Fruit fly (Drosophila melanogaster): ENCODE data around the gene CG31624.

The CG31624 gene

dm6 chr2L:21233430-21233829 is 33.3 kb upstream of the CG31624 start:
- TF ChIP-seq CG8632 (GFP tag; optimal IDR thresholded peaks at IDR 0.05) (no peak), Ets96B (tag; optimal IDR thresholded peaks at IDR 0.05) (no peak), CG1621 (tag; optimal IDR thresholded peaks at IDR 0.05) (no peak), CG34406 (GFP tag; optimal IDR thresholded peaks at IDR 0.05) (no peak), CG8319 (GFP tag; optimal IDR thresholded peaks at IDR 0.05) (no peak), CG4318 (GFP tag; optimal IDR thresholded peaks at IDR 0.05) (no peak), net (GFP tag; optimal IDR thresholded peaks at IDR 0.05) (no peak), CG6163 (GFP tag; IDR thresholded peaks at IDR 0.05) (no peak), CG10669 (GFP tag; optimal IDR thresholded peaks at IDR 0.05) (no peak), Sox102F (GFP tag; optimal IDR thresholded peaks at IDR 0.05) (no peak), Met (GFP tag; optimal IDR thresholded peaks at IDR 0.05) (no peak), CG8119 (GFP tag; IDR thresholded peaks at IDR 0.05) (no peak)

- TF ChIP-seq esn (GFP tag; optimal IDR thresholded peaks at IDR 0.05) = no peak
- TF ChIP-seq CG15336 (GFP tag; IDR thresholded peaks at IDR 0.05) = peak; percentile 48; the same call in 1 of the 2 replicates
- no peak for TF ChIP-seq Sox14 (GFP tag; optimal IDR thresholded peaks at IDR 0.05)
- no peak for TF ChIP-seq Smox (GFP tag; optimal IDR thresholded peaks at IDR 0.05)
Measured at dm6 chr2L:21221778-21222177, 21.6 kb upstream of the CG31624 start.

DNA sequence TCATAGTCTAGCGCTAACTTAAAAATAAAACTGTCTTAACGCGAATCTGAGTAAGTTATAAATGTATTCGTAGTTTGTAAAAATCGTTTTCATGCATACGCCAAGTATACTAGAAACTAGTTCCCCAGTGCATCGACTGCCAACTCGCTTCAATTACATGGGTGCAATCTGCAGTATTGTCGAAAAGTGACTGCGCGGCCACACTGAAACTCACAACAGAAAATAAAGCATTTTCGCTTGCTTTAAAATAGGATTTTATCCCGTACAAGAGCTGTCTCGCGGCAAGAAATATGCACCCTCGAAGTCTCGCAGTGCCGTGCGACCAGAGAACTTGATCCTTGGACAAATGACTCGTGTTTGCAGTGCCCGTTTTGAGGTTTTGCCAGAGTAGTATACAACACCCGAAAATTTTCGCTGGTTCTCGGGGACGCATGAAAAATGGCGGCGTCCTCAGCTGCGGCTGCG is 21.0 kb upstream of the CG31624 start, which contains the start of gene CG8677:
Gene CG8677 (plus strand): TSS at position 199 of the 465 bp plus-strand sequence.
- TF ChIP-seq Hr4 (GFP tag; optimal IDR thresholded peaks at IDR 0.05) (no peak), eg (GFP tag; IDR thresholded peaks at IDR 0.05) (0 out of 3 replicates have a peak, but pooled peaks have one; percentile 17), Eip78C (GFP tag) (no peak), CG31627 (GFP tag; optimal IDR thresholded peaks at IDR 0.05) (no peak), CG6163 (GFP tag; IDR thresholded peaks at IDR 0.05) (0 out of 3 replicates have a peak, but pooled peaks have one; percentile 41)

- TF ChIP-seq fd85E (GFP tag; optimal IDR thresholded peaks at IDR 0.05) (no peak), Blimp-1 (GFP tag; optimal IDR thresholded peaks at IDR 0.05) (peak; percentile 33)
Measured at dm6 chr2L:21220396-21220795, 20.2 kb upstream of the CG31624 start, which contains the start of gene Atg18b. Gene Atg18b (minus strand): TSS chr2L:21220572.

dm6 chr2L:21219640-21220085 is 19.5 kb upstream of the CG31624 start:
- TF ChIP-seq Sox14 (GFP tag; optimal IDR thresholded peaks at IDR 0.05) (peak; percentile 68), CG6808 (GFP tag; optimal IDR thresholded peaks at IDR 0.05) (peak; percentile 16), svp (GFP tag) (peak; percentile 86), achi (GFP tag; optimal IDR thresholded peaks at IDR 0.05) (no peak), vri (GFP tag; optimal IDR thresholded peaks at IDR 0.05) (peak; percentile 65), Blimp-1 (GFP tag; optimal IDR thresholded peaks at IDR 0.05) (no peak), CG6163 (GFP tag; IDR thresholded peaks at IDR 0.05) (0 out of 3 replicates have a peak, but pooled peaks have one; percentile 11), ss (GFP tag; optimal IDR thresholded peaks at IDR 0.05) (peak; percentile 19 to 26), net (GFP tag; optimal IDR thresholded peaks at IDR 0.05) (peak; percentile 20), CG15336 (GFP tag; IDR thresholded peaks at IDR 0.05) (0 out of 2 replicates have a peak, but pooled peaks have one; percentile 20), CG1621 (tag; optimal IDR thresholded peaks at IDR 0.05) (no peak), CG3032 (tag; optimal IDR thresholded peaks at IDR 0.05) (no peak), Eip78C (GFP tag) (peak; percentile 84), eg (GFP tag; IDR thresholded peaks at IDR 0.05) (0 out of 3 replicates have a peak, but pooled peaks have one; percentile 56), CG9139 (GFP tag; optimal IDR thresholded peaks at IDR 0.05) (peak; percentile 16)

DNA sequence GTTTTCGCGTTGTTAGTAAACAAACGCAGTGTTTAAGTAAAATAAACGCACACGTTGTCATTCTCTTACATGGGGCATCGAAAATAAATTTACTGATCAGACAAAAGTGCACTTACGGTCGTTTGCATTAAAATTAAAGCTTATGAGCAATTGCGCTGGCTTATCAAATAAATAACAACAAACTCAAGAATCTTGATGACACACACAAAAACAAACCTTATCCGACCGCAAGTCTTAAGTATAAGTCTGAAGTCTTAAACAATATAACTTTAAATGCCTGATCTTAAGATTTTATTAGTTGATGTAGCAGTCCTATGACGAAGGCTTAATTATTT is 18.7 kb upstream of the CG31624 start:
- TF ChIP-seq fkh (GFP tag; optimal IDR thresholded peaks at IDR 0.05) = peak; percentile 82
- no peak for TF ChIP-seq net (GFP tag; optimal IDR thresholded peaks at IDR 0.05)
- peak; percentile 5 for TF ChIP-seq vri (GFP tag; optimal IDR thresholded peaks at IDR 0.05)
